Fruit fly (Drosophila melanogaster): ENCODE data around the gene CG5885.

dm6 chr2L:9930280-9930679, 12.2 kb upstream of the CG5885 start, which contains the start of gene CG42367:
- TF ChIP-seq psq (optimal IDR thresholded peaks at IDR 0.05) (no peak), usp (GFP tag; optimal IDR thresholded peaks at IDR 0.05) (no peak), EcR (GFP tag; optimal IDR thresholded peaks at IDR 0.05) (no peak)

All from whole organism.